Fruit fly (Drosophila melanogaster) whole organism, pupa: ENCODE results near the gene Cbp20.

Source experiments
- CG10348 ChIP-seq: fragments of 200-800 bp; sonication (Bioruptor generic); IDR thresholded peaks from 2 replicates; pipeline ENCODE4 v1.3.6; 2022; ENCODE audit warnings: missing biosample characterization, missing genetic modification characterization
- CG12605 ChIP-seq: fragments of 200-800 bp; sonication (Bioruptor generic); IDR thresholded peaks from 2 replicates; pipeline ENCODE4 v1.3.6; 2022; ENCODE audit warnings: missing biosample characterization, missing genetic modification characterization
- CG13204 ChIP-seq: fragments of 200-800 bp; sonication (Bioruptor generic); optimal IDR thresholded peaks from 2 replicates; lab custom pipeline; 2018; ENCODE audit warnings: missing biosample characterization, mild to moderate bottlenecking, missing genetic modification characterization, moderate library complexity
- CG14655 ChIP-seq: fragments of 200-800 bp; sonication (Bioruptor generic); optimal IDR thresholded peaks from 3 replicates; lab custom pipeline; 2017; ENCODE audit warnings: mild to moderate bottlenecking, missing biosample characterization, missing genetic modification reagents, missing genetic modification characterization
- CG15710 ChIP-seq: fragments of 200-800 bp; sonication (Bioruptor generic); optimal IDR thresholded peaks from 2 replicates; lab custom pipeline; 2018; ENCODE audit warnings: missing biosample characterization, mild to moderate bottlenecking, missing genetic modification characterization, moderate library complexity
- CG17806 ChIP-seq: fragments of 200-800 bp; sonication (Bioruptor generic); optimal IDR thresholded peaks from 2 replicates; lab custom pipeline; 2018; ENCODE audit warnings: missing biosample characterization, mild to moderate bottlenecking, missing genetic modification characterization, moderate library complexity
- CG32121 ChIP-seq: fragments of 200-800 bp; sonication (Bioruptor generic); IDR thresholded peaks from 2 replicates; pipeline ENCODE4 v1.3.6; 2022; ENCODE audit warnings: missing biosample characterization, missing genetic modification characterization
- CG34367 ChIP-seq: fragments of 200-800 bp; sonication (Bioruptor generic); optimal IDR thresholded peaks from 2 replicates; lab custom pipeline; 2018; ENCODE audit warnings: missing biosample characterization, mild to moderate bottlenecking, missing genetic modification characterization
- CG4496 ChIP-seq: fragments of 200-800 bp; sonication (Bioruptor generic); IDR thresholded peaks from 3 replicates; pipeline ENCODE4 v1.3.6; 2022; ENCODE audit warnings: missing biosample characterization, missing genetic modification characterization
- CG8159 ChIP-seq: fragments of 200-800 bp; sonication (Bioruptor generic); optimal IDR thresholded peaks from 3 replicates; lab custom pipeline; 2018; ENCODE audit warnings: missing biosample characterization, mild to moderate bottlenecking, missing genetic modification characterization, moderate library complexity
- CG8301 ChIP-seq: fragments of 200-800 bp; sonication (Bioruptor generic); optimal IDR thresholded peaks from 2 replicates; lab custom pipeline; 2018; ENCODE audit warnings: missing biosample characterization, mild to moderate bottlenecking, missing genetic modification characterization
- CG9948 ChIP-seq: fragments of 200-800 bp; sonication (Bioruptor generic); optimal IDR thresholded peaks from 2 replicates; lab custom pipeline; 2018; ENCODE audit warnings: missing biosample characterization, mild to moderate bottlenecking, missing genetic modification characterization, moderate library complexity
- D1 ChIP-seq: fragments of 200-800 bp; sonication (Bioruptor generic); optimal IDR thresholded peaks from 2 replicates; lab custom pipeline; 2018; ENCODE audit warnings: missing biosample characterization, mild to moderate bottlenecking, missing genetic modification characterization, moderate library complexity
- EcR ChIP-seq: fragments of 200-800 bp; sonication (Bioruptor generic); optimal IDR thresholded peaks from 3 replicates; lab custom pipeline; 2019; ENCODE audit warnings: missing biosample characterization, missing genetic modification characterization, mild to moderate bottlenecking, moderate library complexity, missing genetic modification reagents
- Ets98B ChIP-seq: fragments of 200-800 bp; sonication (Bioruptor generic); IDR thresholded peaks from 2 replicates; pipeline ENCODE4 v1.3.6; 2022; ENCODE audit warnings: missing biosample characterization, missing genetic modification characterization
- Pif1A ChIP-seq: fragments of 200-800 bp; sonication (Bioruptor generic); optimal IDR thresholded peaks from 3 replicates; lab custom pipeline; 2016; ENCODE audit warnings: missing biosample characterization, missing genetic modification characterization
- Pif1B ChIP-seq: fragments of 200-800 bp; sonication (Bioruptor generic); optimal IDR thresholded peaks from 3 replicates; lab custom pipeline; 2016; ENCODE audit warnings: missing biosample characterization, missing genetic modification characterization
- Snoo ChIP-seq: fragments of 200-800 bp; sonication (Bioruptor generic); optimal IDR thresholded peaks from 3 replicates; lab custom pipeline; 2017; ENCODE audit warnings: missing biosample characterization, mild to moderate bottlenecking, missing genetic modification characterization, inconsistent platforms
- fd96Ca ChIP-seq: fragments of 200-800 bp; sonication (Bioruptor generic); IDR thresholded peaks from 3 replicates; pipeline ENCODE4 v1.3.6; 2022; ENCODE audit warnings: missing biosample characterization, missing genetic modification characterization
- gl ChIP-seq: fragments of 200-800 bp; sonication (Bioruptor generic); optimal IDR thresholded peaks from 2 replicates; lab custom pipeline; 2018; ENCODE audit warnings: missing biosample characterization, mild to moderate bottlenecking, missing genetic modification characterization
- rn ChIP-seq: fragments of 200-800 bp; sonication (Bioruptor generic); IDR thresholded peaks from 2 replicates; pipeline ENCODE4 v1.3.6; 2022; ENCODE audit warnings: missing biosample characterization, missing genetic modification characterization

The Cbp20 gene

dm6 chr3R:18199177-18199884 lies 34.9 kb downstream of the Cbp20 start, which contains the start of the genes Ssdp and CG7985:
Ssdp (minus strand) TSS chr3R:18199595.
CG7985 (plus strand) TSS chr3R:18199857.
- no peak for TF ChIP-seq gl (tag; lab: Kevin White, UChicago)
- TF ChIP-seq CG14655, result no peak
- TF ChIP-seq CG8159 (tag; lab: Kevin White, UChicago), result no peak
- no peak for TF ChIP-seq CG10348 (GFP tag; lab: Robert Waterston, UW)
- no peak for TF ChIP-seq CG15710 (tag; lab: Kevin White, UChicago)
- no peak for TF ChIP-seq fd96Ca (GFP tag; lab: Robert Waterston, UW)
- TF ChIP-seq EcR (GFP tag; lab: Kevin White, UChicago), result no peak
- TF ChIP-seq CG8301 (tag; lab: Kevin White, UChicago), result no peak
- TF ChIP-seq CG13204 (GFP tag; lab: Kevin White, UChicago), result no peak

DNA sequence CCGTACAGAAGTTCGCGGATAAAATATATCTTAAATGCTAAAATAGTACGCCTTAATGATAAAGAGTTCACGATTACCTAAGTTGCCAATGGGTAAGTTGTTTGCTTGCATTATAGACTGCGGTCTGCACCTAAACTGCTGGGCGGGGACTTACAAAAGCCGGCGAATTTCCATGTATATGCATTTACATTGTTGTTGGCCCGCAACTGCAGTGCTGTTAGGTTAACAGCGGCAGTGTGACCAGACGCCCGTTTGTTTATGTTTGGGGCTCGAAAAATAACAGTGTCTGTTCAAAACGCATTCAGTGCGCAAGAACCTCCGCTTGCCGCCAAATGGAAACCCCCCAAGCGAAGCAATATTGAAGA lies 35.4 kb downstream of the Cbp20 start:
- TF ChIP-seq fd96Ca (GFP tag; lab: Robert Waterston, UW) (no peak), CG13204 (GFP tag; lab: Kevin White, UChicago) (no peak), CG12605 (GFP tag; lab: Robert Waterston, UW) (no peak), Pif1B (GFP tag; lab: Kevin White, UChicago) (no peak), Pif1A (GFP tag; lab: Kevin White, UChicago) (no peak), CG15710 (tag; lab: Kevin White, UChicago) (no peak), CG4496 (GFP tag; lab: Robert Waterston, UW) (no peak), CG10348 (GFP tag; lab: Robert Waterston, UW) (no peak), CG8301 (tag; lab: Kevin White, UChicago) (no peak), CG32121 (GFP tag; lab: Robert Waterston, UW) (no peak), CG17806 (tag; lab: Kevin White, UChicago) (no peak), CG34367 (tag; lab: Kevin White, UChicago) (no peak), CG14655 (no peak), CG9948 (tag; lab: Kevin White, UChicago) (no peak), D1 (tag; lab: Kevin White, UChicago) (no peak), rn (GFP tag; lab: Robert Waterston, UW) (no peak), gl (tag; lab: Kevin White, UChicago) (no peak), Snoo (tag; lab: Kevin White, UChicago) (no peak)
- TF ChIP-seq, all 21 proteins: peak for 0

dm6 chr3R:18208479-18208878 lies 44.0 kb downstream of the Cbp20 start, which contains the start of gene CG44158:
CG44158 (plus strand) TSS chr3R:18208779.
- TF ChIP-seq CG14655 (no peak), Pif1A (GFP tag; lab: Kevin White, UChicago) (no peak), CG32121 (GFP tag; lab: Robert Waterston, UW) (no peak), CG15710 (tag; lab: Kevin White, UChicago) (no peak), CG17806 (tag; lab: Kevin White, UChicago) (no peak), fd96Ca (GFP tag; lab: Robert Waterston, UW) (no peak), CG12605 (GFP tag; lab: Robert Waterston, UW) (no peak), Ets98B (no peak), CG34367 (tag; lab: Kevin White, UChicago) (no peak), Snoo (tag; lab: Kevin White, UChicago) (no peak), gl (tag; lab: Kevin White, UChicago) (no peak), rn (GFP tag; lab: Robert Waterston, UW) (no peak), CG10348 (GFP tag; lab: Robert Waterston, UW) (no peak), EcR (GFP tag; lab: Kevin White, UChicago) (no peak)
